Fruit fly (Drosophila melanogaster) whole organism, embryonic: ENCODE data around the gene CG15283.

Experiments
- Ada2b ChIP-seq: fragments of 200-800 bp; sonication (Bioruptor generic); IDR thresholded peaks from 2 replicates; pipeline ENCODE4 v1.3.6; 2022; ENCODE audit warnings: missing biosample characterization, missing genetic modification characterization
- Blimp-1 ChIP-seq: fragments of 200-800 bp; sonication (Bioruptor generic); optimal IDR thresholded peaks from 3 replicates; lab custom pipeline; 2018; ENCODE audit warnings: missing biosample characterization, missing genetic modification characterization, mild to moderate bottlenecking, moderate library complexity, missing genetic modification reagents
- C15 ChIP-seq: fragments of 200-800 bp; sonication (Bioruptor generic); IDR thresholded peaks from 3 replicates; pipeline ENCODE4 v1.3.6; 2022; ENCODE audit warnings: missing biosample characterization, missing genetic modification characterization
- CG10321 ChIP-seq: fragments of 200-800 bp; sonication (Bioruptor generic); IDR thresholded peaks from 2 replicates; pipeline ENCODE4 v1.3.6; 2022; ENCODE audit warnings: missing biosample characterization, missing genetic modification characterization
- CG10979 ChIP-seq: fragments of 200-800 bp; sonication (Bioruptor generic); optimal IDR thresholded peaks from 2 replicates; lab custom pipeline; 2018; ENCODE audit warnings: missing biosample characterization, mild to moderate bottlenecking, missing genetic modification characterization, moderate library complexity
- CG12391 ChIP-seq: fragments of 200-800 bp; sonication (Bioruptor generic); optimal IDR thresholded peaks from 3 replicates; lab custom pipeline; 2018; ENCODE audit warnings: missing biosample characterization, mild to moderate bottlenecking, missing genetic modification characterization, moderate library complexity
- CG15479 ChIP-seq: fragments of 200-800 bp; sonication (Bioruptor generic); optimal IDR thresholded peaks from 3 replicates; lab custom pipeline; 2019; ENCODE audit warnings: missing biosample characterization, mild to moderate bottlenecking, missing genetic modification characterization, moderate library complexity
- CG18599 ChIP-seq: fragments of 200-800 bp; sonication (Bioruptor generic); optimal IDR thresholded peaks from 3 replicates; lab custom pipeline; 2017; ENCODE audit warnings: missing biosample characterization, missing genetic modification characterization, mild to moderate bottlenecking, moderate library complexity, missing genetic modification reagents
- CG2875 ChIP-seq: fragments of 200-800 bp; sonication (Bioruptor generic); optimal IDR thresholded peaks from 2 replicates; lab custom pipeline; 2017; ENCODE audit warnings: missing biosample characterization, mild to moderate bottlenecking, missing genetic modification characterization, missing genetic modification reagents
- CG42726 ChIP-seq: fragments of 200-800 bp; sonication (Bioruptor generic); IDR thresholded peaks from 2 replicates; pipeline ENCODE4 v1.3.6; 2022; ENCODE audit warnings: missing biosample characterization, missing genetic modification characterization; ENCODE audit not compliant: partially characterized antibody
- CG4328 ChIP-seq: fragments of 200-800 bp; sonication (Bioruptor generic); optimal IDR thresholded peaks from 3 replicates; lab custom pipeline; 2017; ENCODE audit warnings: missing biosample characterization, missing genetic modification reagents, missing genetic modification characterization
- CG43689 ChIP-seq: fragments of 200-800 bp; sonication (Bioruptor generic); IDR thresholded peaks from 2 replicates; pipeline ENCODE4 v1.3.6; 2022; ENCODE audit warnings: missing biosample characterization, missing genetic modification characterization
- CG6272 ChIP-seq: fragments of 200-800 bp; sonication (Bioruptor generic); IDR thresholded peaks from 2 replicates; pipeline ENCODE4 v1.3.6; 2022; ENCODE audit warnings: missing biosample characterization, missing genetic modification characterization
- CG7839 ChIP-seq: fragments of 200-800 bp; sonication (Bioruptor generic); optimal IDR thresholded peaks from 3 replicates; lab custom pipeline; 2018; ENCODE audit warnings: missing biosample characterization, mild to moderate bottlenecking, missing genetic modification characterization, moderate library complexity
- CTCF ChIP-seq: fragments of 200-800 bp; sonication (Bioruptor generic); optimal IDR thresholded peaks from 2 replicates; lab custom pipeline; 2017; ENCODE audit warnings: missing biosample characterization, mild to moderate bottlenecking, missing genetic modification characterization, moderate library complexity
- Dbx ChIP-seq: fragments of 200-800 bp; sonication (Bioruptor generic); IDR thresholded peaks from 3 replicates; pipeline ENCODE4 v1.3.6; 2022; ENCODE audit warnings: missing biosample characterization, missing genetic modification characterization
- Dp ChIP-seq: fragments of 200-800 bp; sonication (Bioruptor generic); optimal IDR thresholded peaks from 2 replicates; lab custom pipeline; 2018; ENCODE audit warnings: missing biosample characterization, mild to moderate bottlenecking, missing genetic modification characterization, moderate library complexity
- Ets65A ChIP-seq: fragments of 200-800 bp; sonication (Bioruptor generic); peaks from one replicate; lab custom pipeline; 2016; ENCODE audit warnings: missing biosample characterization, missing genetic modification characterization
- Ets97D ChIP-seq: fragments of 200-800 bp; sonication (Bioruptor generic); optimal IDR thresholded peaks from 3 replicates; lab custom pipeline; 2016; ENCODE audit warnings: missing biosample characterization, missing genetic modification characterization
- Fer3 ChIP-seq: fragments of 200-800 bp; sonication (Bioruptor generic); optimal IDR thresholded peaks from 2 replicates; lab custom pipeline; 2018; ENCODE audit warnings: missing biosample characterization, mild to moderate bottlenecking, missing genetic modification characterization, moderate library complexity
- Gug ChIP-seq: fragments of 200-800 bp; sonication (Bioruptor generic); IDR thresholded peaks from 4 replicates; pipeline ENCODE4 v1.3.6; 2022; ENCODE audit warnings: missing biosample characterization, missing genetic modification characterization
- Hmr ChIP-seq: fragments of 200-800 bp; sonication (Bioruptor generic); optimal IDR thresholded peaks from 3 replicates; lab custom pipeline; 2017; ENCODE audit warnings: mild to moderate bottlenecking, missing biosample characterization, missing genetic modification reagents, missing genetic modification characterization
- Hr78 ChIP-seq, 2 experiments: fragments of 200-800 bp in 1 of 2; fragments of >200 bp in 1 of 2; sonication (Bioruptor generic) in 1 of 2; optimal IDR thresholded peaks; 2 replicates each; lab custom pipeline; 2017 to 2019; ENCODE audit warnings: missing biosample characterization in 2 of 2, missing genetic modification characterization in 2 of 2, mild to moderate bottlenecking in 1 of 2, moderate library complexity in 1 of 2
- Kr ChIP-seq: fragments of 200-800 bp; sonication (Bioruptor generic); optimal IDR thresholded peaks from 2 replicates; lab custom pipeline; 2017; ENCODE audit warnings: missing biosample characterization, mild to moderate bottlenecking, missing genetic modification characterization
- Max ChIP-seq: fragments of 200-800 bp; sonication (Bioruptor generic); optimal IDR thresholded peaks from 2 replicates; lab custom pipeline; 2016; ENCODE audit warnings: missing biosample characterization, mild to moderate bottlenecking, missing genetic modification characterization
- Mrtf ChIP-seq: fragments of 200-800 bp; sonication (Bioruptor generic); IDR thresholded peaks from 3 replicates; pipeline ENCODE4 v1.3.6; 2022; ENCODE audit warnings: missing biosample characterization, missing genetic modification characterization
- NC2α ChIP-seq: fragments of 200-800 bp; sonication (Bioruptor generic); optimal IDR thresholded peaks from 2 replicates; lab custom pipeline; 2016; ENCODE audit warnings: missing biosample characterization, missing genetic modification characterization
- Rfx ChIP-seq: fragments of 200-800 bp; sonication (Bioruptor generic); IDR thresholded peaks from 2 replicates; pipeline ENCODE4 v1.3.6; 2022; ENCODE audit warnings: missing biosample characterization, missing genetic modification characterization
- Side ChIP-seq: fragments of 200-800 bp; sonication (Bioruptor generic); optimal IDR thresholded peaks from 2 replicates; lab custom pipeline; 2016; ENCODE audit warnings: missing biosample characterization, missing genetic modification characterization
- Spps ChIP-seq: fragments of 200-800 bp; sonication (Bioruptor generic); optimal IDR thresholded peaks from 2 replicates; lab custom pipeline; 2018; ENCODE audit warnings: missing biosample characterization, mild to moderate bottlenecking, missing genetic modification characterization
- Stat92E ChIP-seq, 3 experiments: fragments of >200 bp in 2 of 3; fragments of 200-800 bp in 1 of 3; sonication (Bioruptor generic) in 1 of 3; optimal IDR thresholded peaks; 2 replicates each; lab custom pipeline; 2017 to 2019; ENCODE audit warnings: missing biosample characterization in 3 of 3, missing genetic modification characterization in 3 of 3, mild to moderate bottlenecking in 1 of 3, moderate library complexity in 1 of 3
- Xrp1 ChIP-seq: fragments of 200-800 bp; sonication (Bioruptor generic); IDR thresholded peaks from 2 replicates; pipeline ENCODE4 v1.3.6; 2022; ENCODE audit warnings: missing biosample characterization, missing genetic modification characterization
- ab ChIP-seq: fragments of 200-800 bp; sonication (Bioruptor generic); optimal IDR thresholded peaks from 2 replicates; lab custom pipeline; 2016; ENCODE audit warnings: missing biosample characterization, missing genetic modification characterization
- abd-A ChIP-seq: fragments of 200-800 bp; sonication (Bioruptor generic); optimal IDR thresholded peaks from 3 replicates; lab custom pipeline; 2019; ENCODE audit warnings: missing biosample characterization, mild to moderate bottlenecking, missing genetic modification characterization, moderate library complexity
- ac ChIP-seq: fragments of 200-800 bp; sonication (Bioruptor generic); optimal IDR thresholded peaks from 3 replicates; lab custom pipeline; 2017; ENCODE audit warnings: missing biosample characterization, mild to moderate bottlenecking, missing genetic modification characterization
- cad ChIP-seq: fragments of >200 bp; optimal IDR thresholded peaks from 2 replicates; lab custom pipeline; 2017; ENCODE audit warnings: missing biosample characterization, missing genetic modification characterization
- corto ChIP-seq: fragments of 200-800 bp; sonication (Bioruptor generic); optimal IDR thresholded peaks from 2 replicates; lab custom pipeline; 2016; ENCODE audit warnings: missing biosample characterization, mild to moderate bottlenecking, missing genetic modification characterization, moderate library complexity
- dysf ChIP-seq: fragments of 200-800 bp; sonication (Bioruptor generic); IDR thresholded peaks from 3 replicates; pipeline ENCODE4 v1.3.6; 2022; ENCODE audit warnings: missing biosample characterization, missing genetic modification characterization
- ems ChIP-seq: fragments of 200-800 bp; sonication (Bioruptor generic); optimal IDR thresholded peaks from 3 replicates; lab custom pipeline; 2016; ENCODE audit warnings: missing biosample characterization, missing genetic modification characterization
- exex ChIP-seq: fragments of 200-800 bp; sonication (Bioruptor generic); optimal IDR thresholded peaks from 4 replicates; lab custom pipeline; 2018; ENCODE audit warnings: missing biosample characterization, mild to moderate bottlenecking, missing genetic modification characterization, moderate library complexity
- grau ChIP-seq: fragments of 200-800 bp; optimal IDR thresholded peaks from 3 replicates; lab custom pipeline; 2019; ENCODE audit warnings: missing biosample characterization, mild to moderate bottlenecking, missing genetic modification characterization, moderate library complexity
- hbn ChIP-seq: fragments of 200-800 bp; sonication (Bioruptor generic); IDR thresholded peaks from 2 replicates; pipeline ENCODE4 v1.3.6; 2022; ENCODE audit warnings: missing biosample characterization, missing genetic modification characterization; ENCODE audit not compliant: partially characterized antibody
- hth ChIP-seq: fragments of >200 bp; optimal IDR thresholded peaks from 2 replicates; lab custom pipeline; 2017; ENCODE audit warnings: inconsistent platforms
- nmo ChIP-seq: fragments of 200-800 bp; sonication (Bioruptor generic); optimal IDR thresholded peaks from 2 replicates; lab custom pipeline; 2018; ENCODE audit warnings: missing biosample characterization, mild to moderate bottlenecking, missing genetic modification characterization, moderate library complexity
- peb ChIP-seq: fragments of 200-800 bp; sonication (Bioruptor generic); IDR thresholded peaks from 2 replicates; pipeline ENCODE4 v1.3.6; 2022; ENCODE audit warnings: missing biosample characterization, missing genetic modification characterization
- pnt ChIP-seq: fragments of 200-800 bp; sonication (Bioruptor generic); optimal IDR thresholded peaks from 3 replicates; lab custom pipeline; 2016; ENCODE audit warnings: missing biosample characterization, missing genetic modification characterization
- run ChIP-seq: fragments of 200-800 bp; sonication (Bioruptor generic); optimal IDR thresholded peaks from 3 replicates; lab custom pipeline; 2018; ENCODE audit warnings: missing biosample characterization, mild to moderate bottlenecking, missing genetic modification characterization
- seq ChIP-seq: fragments of 200-800 bp; sonication (Bioruptor generic); IDR thresholded peaks from 2 replicates; pipeline ENCODE4 v1.3.6; 2022; ENCODE audit warnings: missing biosample characterization, missing genetic modification characterization
- so ChIP-seq: fragments of 200-800 bp; sonication (Bioruptor generic); IDR thresholded peaks from 3 replicates; pipeline ENCODE4 v1.3.6; 2022; ENCODE audit warnings: missing biosample characterization, missing genetic modification characterization
- tio ChIP-seq: fragments of 200-800 bp; sonication (Bioruptor generic); optimal IDR thresholded peaks from 2 replicates; lab custom pipeline; 2017; ENCODE audit warnings: missing biosample characterization, missing genetic modification characterization, inconsistent platforms
- zen2 ChIP-seq: fragments of 200-800 bp; sonication (Bioruptor generic); IDR thresholded peaks from 3 replicates; pipeline ENCODE4 v1.3.6; 2022; ENCODE audit warnings: missing biosample characterization, missing genetic modification characterization; ENCODE audit not compliant: partially characterized antibody

Gene CG15283

dm6 chr2L:14500383-14500782 lies 49.7 kb upstream of the CG15283 start (continued):
- no peak for TF ChIP-seq zen2 (GFP tag; lab: Robert Waterston, UW)
- TF ChIP-seq Blimp-1, result peak; percentile 77
- no peak for TF ChIP-seq CG4328 (GFP tag; lab: Kevin White, UChicago)
- no peak for TF ChIP-seq cad (GFP tag; lab: Kevin White, UChicago)
- peak; percentile 81 for TF ChIP-seq CG10979
- no peak for TF ChIP-seq Side
- TF ChIP-seq ems (GFP tag; lab: Kevin White, UChicago), result no peak
- TF ChIP-seq exex (tag; lab: Kevin White, UChicago), result peak; percentile 16
- TF ChIP-seq Spps (tag; lab: Kevin White, UChicago), result peak; percentile 38
- peak; percentile 72 for TF ChIP-seq CG6272 (GFP tag; lab: Robert Waterston, UW)
- TF ChIP-seq CG15479 (GFP tag; lab: Kevin White, UChicago), result no peak
- TF ChIP-seq Xrp1 (GFP tag; lab: Robert Waterston, UW), result peak; percentile 86
- TF ChIP-seq Stat92E (GFP tag; optimal IDR thresholded peaks at IDR 0.05; lab: Kevin White, UChicago), result no peak
- no peak for TF ChIP-seq NC2α (GFP tag; lab: Kevin White, UChicago)
- TF ChIP-seq Gug, result peak; percentile 56; the same call in 3 of the 4 replicates
- TF ChIP-seq so (GFP tag; lab: Robert Waterston, UW), result peak; percentile 71; the same call in 2 of the 3 replicates
- no peak for TF ChIP-seq corto (GFP tag; lab: Kevin White, UChicago)
- TF ChIP-seq nmo (GFP tag; lab: Kevin White, UChicago), result peak; percentile 70
- TF ChIP-seq grau (tag; lab: Kevin White, UChicago), result peak; percentile 75
- 0 out of 3 replicates have a peak, but pooled peaks have one; percentile 46 for TF ChIP-seq C15 (GFP tag; lab: Robert Waterston, UW)
- peak; percentile 70 for TF ChIP-seq dysf (GFP tag; lab: Robert Waterston, UW)
- TF ChIP-seq Rfx, result peak; percentile 59
- no peak for TF ChIP-seq hth
- no peak for TF ChIP-seq ac (GFP tag; lab: Kevin White, UChicago)
- no peak for TF ChIP-seq CTCF (GFP tag; lab: Kevin White, UChicago)
- peak; percentile 61 for TF ChIP-seq Fer3 (tag; lab: Kevin White, UChicago)
- TF ChIP-seq seq, result peak; percentile 50; the same call in 1 of the 2 replicates
- no peak for TF ChIP-seq Ets97D (GFP tag; lab: Kevin White, UChicago)
- TF ChIP-seq Dp (GFP tag; lab: Kevin White, UChicago), result no peak
- TF ChIP-seq abd-A, result no peak
- TF ChIP-seq ab, result peak; percentile 36
- no peak for TF ChIP-seq Hr78 (GFP tag; optimal IDR thresholded peaks at IDR 0.05; lab: Kevin White, UChicago)
- TF ChIP-seq pnt (GFP tag; lab: Kevin White, UChicago), result peak; percentile 55
- peak; percentile 74 for TF ChIP-seq CG7839
- peak; percentile 72 for TF ChIP-seq tio (GFP tag; lab: Kevin White, UChicago)
- peak; percentile 74 for TF ChIP-seq CG12391 (tag; lab: Kevin White, UChicago)
- 0 out of 2 replicates have a peak, but pooled peaks have one; percentile 15 for TF ChIP-seq CG10321
- TF ChIP-seq Kr, result peak; percentile 21
- peak; percentile 71 for TF ChIP-seq Ada2b (GFP tag; lab: Robert Waterston, UW)
- no peak for TF ChIP-seq run (tag; lab: Kevin White, UChicago)
- TF ChIP-seq CG2875 (GFP tag; lab: Kevin White, UChicago), result peak; percentile 49
- TF ChIP-seq Dbx, result no peak
- no peak for TF ChIP-seq hbn
- 0 out of 2 replicates have a peak, but pooled peaks have one; percentile 18 for TF ChIP-seq CG43689 (GFP tag; lab: Robert Waterston, UW)
- no peak for TF ChIP-seq Ets65A (GFP tag; lab: Kevin White, UChicago)
- no peak for TF ChIP-seq CG42726 (GFP tag; lab: Robert Waterston, UW)
- no peak for TF ChIP-seq Mrtf
- TF ChIP-seq Max (GFP tag; lab: Kevin White, UChicago), result no peak
- TF ChIP-seq Hmr (GFP tag; lab: Kevin White, UChicago), result peak; percentile 29
- peak; percentile 68; the same call in 1 of the 2 replicates for TF ChIP-seq peb (GFP tag; lab: Robert Waterston, UW)
- TF ChIP-seq CG18599 (GFP tag; lab: Kevin White, UChicago), result peak; percentile 70
